Worm (Caenorhabditis elegans) whole organism, L4 larva: ENCODE data around the gene pgl-2.

Source experiments
- F26F4.8 ChIP-seq: fragments of 200-800 bp; sonication (Bioruptor generic); conservative IDR thresholded peaks from 2 replicates; pipeline ENCODE4 v1.3.6; 2022; ENCODE audit warnings: missing genetic modification characterization, missing compliant biosample characterization
- F49E8.2 ChIP-seq: sonication (generic microtip); optimal IDR thresholded peaks from 2 replicates; lab custom pipeline; 2016; ENCODE audit warnings: missing compliant biosample characterization, mild to moderate bottlenecking, missing genetic modification characterization, borderline replicate concordance
- T20F7.1 ChIP-seq: fragments of 200-800 bp; sonication (Bioruptor generic); optimal IDR thresholded peaks from 2 replicates; lab custom pipeline; 2018; ENCODE audit warnings: mild to moderate bottlenecking, missing genetic modification characterization, missing compliant biosample characterization
- T26A8.4 ChIP-seq: fragments of 200-800 bp; sonication (Bioruptor generic); IDR thresholded peaks from 2 replicates; pipeline ENCODE4 v1.3.6; 2022; ENCODE audit warnings: missing genetic modification characterization, missing compliant biosample characterization
- Y105C5A.15 ChIP-seq: fragments of 200-800 bp; sonication (Bioruptor generic); IDR thresholded peaks from 2 replicates; pipeline ENCODE4 v1.3.6; 2022; ENCODE audit warnings: missing genetic modification characterization, missing compliant biosample characterization
- Y5F2A.4 ChIP-seq: fragments of 200-800 bp; sonication (Bioruptor generic); optimal IDR thresholded peaks from 2 replicates; lab custom pipeline; 2018; ENCODE audit warnings: mild to moderate bottlenecking, missing genetic modification characterization, missing compliant biosample characterization
- Y75B8A.6 ChIP-seq: fragments of 200-800 bp; sonication (Bioruptor generic); IDR thresholded peaks from 2 replicates; pipeline ENCODE4 v1.3.6; 2022; ENCODE audit warnings: missing genetic modification reagents, missing genetic modification characterization, missing compliant biosample characterization
- ZK337.2 ChIP-seq: fragments of 200-800 bp; sonication (Bioruptor generic); IDR thresholded peaks from 2 replicates; pipeline ENCODE4 v1.3.6; 2022; ENCODE audit warnings: missing genetic modification reagents, missing genetic modification characterization, missing compliant biosample characterization
- aha-1 ChIP-seq: fragments of 150-350 bp; peaks from one replicate; lab custom pipeline; 2014; ENCODE audit warnings: missing biosample characterization, missing genetic modification characterization
- attf-4 ChIP-seq: sonication (generic microtip); optimal IDR thresholded peaks from 3 replicates; lab custom pipeline; 2017; ENCODE audit warnings: missing biosample characterization, missing genetic modification characterization
- ceh-20 ChIP-seq: fragments of 200-800 bp; sonication (Bioruptor generic); IDR thresholded peaks from 2 replicates; pipeline ENCODE4 v1.3.6; 2022; ENCODE audit warnings: missing genetic modification reagents, missing genetic modification characterization, missing compliant biosample characterization
- ceh-28 ChIP-seq: fragments of 150-350 bp; optimal IDR thresholded peaks from 2 replicates; lab custom pipeline; 2014; ENCODE audit warnings: missing biosample characterization, missing genetic modification reagents, missing genetic modification characterization
- ceh-32 ChIP-seq: sonication (generic microtip); optimal IDR thresholded peaks from 2 replicates; lab custom pipeline; 2016; ENCODE audit warnings: mild to moderate bottlenecking, missing genetic modification characterization, missing compliant biosample characterization; ENCODE audit not compliant: poor library complexity
- ctbp-1 ChIP-seq: fragments of 200-800 bp; sonication (Bioruptor generic); IDR thresholded peaks from 2 replicates; pipeline ENCODE4 v1.3.6; 2022; ENCODE audit warnings: missing genetic modification reagents, missing genetic modification characterization, missing compliant biosample characterization
- daf-16 ChIP-seq, 3 experiments: sonication (generic microtip); optimal IDR thresholded peaks; 2 replicates each; lab custom pipeline; 2016 to 2017; ENCODE audit warnings: missing genetic modification characterization in 3 of 3, missing genetic modification reagents in 3 of 3, mild to moderate bottlenecking in 2 of 3, missing compliant biosample characterization in 2 of 3, missing biosample characterization in 1 of 3, moderate library complexity in 1 of 3
- daf-8 ChIP-seq: fragments of 200-800 bp; sonication (Bioruptor generic); IDR thresholded peaks from 2 replicates; pipeline ENCODE4 v1.3.6; 2022; ENCODE audit warnings: missing genetic modification characterization, missing compliant biosample characterization
- duxl-1 ChIP-seq: sonication (generic microtip); optimal IDR thresholded peaks from 2 replicates; lab custom pipeline; 2016; ENCODE audit warnings: mild to moderate bottlenecking, missing genetic modification characterization, moderate library complexity, missing compliant biosample characterization; ENCODE audit not compliant: poor library complexity
- egl-27 ChIP-seq: sonication (generic microtip); optimal IDR thresholded peaks from 3 replicates; lab custom pipeline; 2017; ENCODE audit warnings: missing biosample characterization, missing genetic modification reagents, missing genetic modification characterization
- egl-43 ChIP-seq: fragments of 200-800 bp; sonication (Bioruptor generic); IDR thresholded peaks from 2 replicates; pipeline ENCODE4 v1.3.6; 2022; ENCODE audit warnings: missing genetic modification reagents, missing genetic modification characterization, missing compliant biosample characterization
- fkh-10 ChIP-seq: fragments of 150-350 bp; optimal IDR thresholded peaks from 2 replicates; lab custom pipeline; 2014; ENCODE audit warnings: missing biosample characterization, missing genetic modification reagents, missing genetic modification characterization
- hlh-11 ChIP-seq: fragments of 200-800 bp; sonication (Bioruptor generic); optimal IDR thresholded peaks from 2 replicates; lab custom pipeline; 2018; ENCODE audit warnings: mild to moderate bottlenecking, missing genetic modification characterization, missing compliant biosample characterization
- hlh-30 ChIP-seq: sonication (generic microtip); optimal IDR thresholded peaks from 2 replicates; lab custom pipeline; 2017; ENCODE audit warnings: antibody characterized with exemption, mild to moderate bottlenecking, missing genetic modification characterization, missing compliant biosample characterization; ENCODE audit not compliant: insufficient read depth
- hmg-1.1 ChIP-seq: fragments of 200-800 bp; sonication (Bioruptor generic); IDR thresholded peaks from 2 replicates; pipeline ENCODE4 v1.3.6; 2022; ENCODE audit warnings: missing genetic modification reagents, missing genetic modification characterization, missing compliant biosample characterization
- lin-15B ChIP-seq: fragments of 150-350 bp; sonication (generic microtip); optimal IDR thresholded peaks from 3 replicates; lab custom pipeline; 2014; ENCODE audit warnings: missing biosample characterization, missing genetic modification characterization
- lin-29 ChIP-seq: fragments of 200-800 bp; sonication (Bioruptor generic); IDR thresholded peaks from 2 replicates; pipeline ENCODE4 v1.3.6; 2022; ENCODE audit warnings: missing genetic modification reagents, missing genetic modification characterization, missing compliant biosample characterization
- madf-5 ChIP-seq, 2 experiments: fragments of 200-800 bp; sonication (Bioruptor generic); IDR thresholded peaks; 2 replicates each; pipeline ENCODE4 v1.3.6; 2022; ENCODE audit warnings: missing compliant biosample characterization in 2 of 2, missing genetic modification characterization in 2 of 2
- madf-9 ChIP-seq: fragments of 200-800 bp; sonication (Bioruptor generic); conservative IDR thresholded peaks from 2 replicates; pipeline ENCODE4 v1.3.6; 2022; ENCODE audit warnings: missing genetic modification reagents, missing genetic modification characterization, missing compliant biosample characterization
- mdl-1 ChIP-seq, 2 experiments: fragments of 150-350 bp in 1 of 2; sonication (generic microtip) in 1 of 2; optimal IDR thresholded peaks; 2 replicates each; lab custom pipeline; 2014 to 2017; ENCODE audit warnings: missing biosample characterization in 2 of 2, missing genetic modification characterization in 2 of 2
- mes-2 ChIP-seq: sonication (generic microtip); optimal IDR thresholded peaks from 2 replicates; lab custom pipeline; 2016; ENCODE audit warnings: missing genotype, mild to moderate bottlenecking, missing genetic modification characterization, missing compliant biosample characterization; ENCODE audit not compliant: poor library complexity, severe bottlenecking
- mxl-3 ChIP-seq: fragments of 200-800 bp; sonication (Bioruptor generic); optimal IDR thresholded peaks from 2 replicates; lab custom pipeline; 2018; ENCODE audit warnings: mild to moderate bottlenecking, missing genetic modification characterization, missing compliant biosample characterization
- nhr-10 ChIP-seq: fragments of 150-350 bp; optimal IDR thresholded peaks from 2 replicates; lab custom pipeline; 2014; ENCODE audit warnings: missing biosample characterization, missing genetic modification characterization
- nhr-41 ChIP-seq: fragments of 200-800 bp; sonication (Bioruptor generic); IDR thresholded peaks from 2 replicates; pipeline ENCODE4 v1.3.6; 2022; ENCODE audit warnings: missing genetic modification reagents, missing genetic modification characterization, missing compliant biosample characterization
- pha-4 ChIP-seq, 2 experiments: fragments of 150-350 bp in 1 of 2; fragments of 200-800 bp in 1 of 2; sonication (Bioruptor generic) in 1 of 2; IDR thresholded peaks in 1 of 2; optimal IDR thresholded peaks in 1 of 2; 2 replicates each; pipeline versions ENCODE4 v1.3.6 to Lab custom; 2014 to 2022; ENCODE audit warnings: missing genetic modification characterization in 2 of 2, missing genetic modification reagents in 2 of 2, missing biosample characterization in 1 of 2, missing compliant biosample characterization in 1 of 2
- php-3 ChIP-seq: fragments of 200-800 bp; sonication (Bioruptor generic); IDR thresholded peaks from 2 replicates; pipeline ENCODE4 v1.3.6; 2022; ENCODE audit warnings: missing genetic modification reagents, missing genetic modification characterization, missing compliant biosample characterization
- pqm-1 ChIP-seq: sonication (generic microtip); optimal IDR thresholded peaks from 2 replicates; lab custom pipeline; 2017; ENCODE audit warnings: missing biosample characterization, missing genetic modification characterization
- rbr-2 ChIP-seq: sonication (generic microtip); optimal IDR thresholded peaks from 2 replicates; lab custom pipeline; 2016; ENCODE audit warnings: missing genotype, missing genetic modification characterization, missing compliant biosample characterization
- set-16 ChIP-seq: fragments of 200-800 bp; sonication (Bioruptor generic); IDR thresholded peaks from 2 replicates; pipeline ENCODE4 v1.3.6; 2022; ENCODE audit warnings: missing genetic modification reagents, missing genetic modification characterization, missing compliant biosample characterization
- snpc-4 ChIP-seq: fragments of 150-350 bp; optimal IDR thresholded peaks from 2 replicates; lab custom pipeline; 2014; ENCODE audit warnings: missing biosample characterization, missing genetic modification characterization
- spr-3 ChIP-seq: fragments of 200-800 bp; sonication (Bioruptor generic); optimal IDR thresholded peaks from 2 replicates; lab custom pipeline; 2018; ENCODE audit warnings: mild to moderate bottlenecking, missing genetic modification characterization, missing compliant biosample characterization
- tra-1 ChIP-seq: fragments of 200-800 bp; sonication (Bioruptor generic); IDR thresholded peaks from 2 replicates; pipeline ENCODE4 v1.3.6; 2022; ENCODE audit warnings: missing genetic modification reagents, missing genetic modification characterization, missing compliant biosample characterization
- unc-130 ChIP-seq: sonication (generic microtip); optimal IDR thresholded peaks from 2 replicates; lab custom pipeline; 2016; ENCODE audit warnings: missing genetic modification reagents, missing genetic modification characterization, missing compliant biosample characterization
- unc-39 ChIP-seq: sonication (generic microtip); optimal IDR thresholded peaks from 2 replicates; lab custom pipeline; 2017; ENCODE audit warnings: missing biosample characterization, missing genetic modification characterization
- unc-62 ChIP-seq, 3 experiments: fragments of 150-350 bp in 1 of 3; sonication (generic microtip); optimal IDR thresholded peaks in 2 of 3; peaks in 1 of 3; 1 replicate in 1 of 3; 2 replicates in 2 of 3; lab custom pipeline; 2014 to 2017; ENCODE audit warnings: missing biosample characterization in 3 of 3, missing genetic modification characterization in 3 of 3, missing genetic modification reagents in 3 of 3, missing genotype in 1 of 3
- vab-7 ChIP-seq: fragments of 200-800 bp; sonication (Bioruptor generic); IDR thresholded peaks from 2 replicates; pipeline ENCODE4 v1.3.6; 2022; ENCODE audit warnings: missing genetic modification reagents, missing genetic modification characterization, missing compliant biosample characterization
- zfp-3 ChIP-seq: fragments of 200-800 bp; sonication (Bioruptor generic); conservative IDR thresholded peaks from 2 replicates; pipeline ENCODE4 v1.3.6; 2022; ENCODE audit warnings: missing genetic modification reagents, missing genetic modification characterization, missing compliant biosample characterization
- zip-2 ChIP-seq: fragments of 150-350 bp; optimal IDR thresholded peaks from 2 replicates; lab custom pipeline; 2014; ENCODE audit warnings: missing biosample characterization, missing genetic modification characterization

pgl-2 gene

DNA sequence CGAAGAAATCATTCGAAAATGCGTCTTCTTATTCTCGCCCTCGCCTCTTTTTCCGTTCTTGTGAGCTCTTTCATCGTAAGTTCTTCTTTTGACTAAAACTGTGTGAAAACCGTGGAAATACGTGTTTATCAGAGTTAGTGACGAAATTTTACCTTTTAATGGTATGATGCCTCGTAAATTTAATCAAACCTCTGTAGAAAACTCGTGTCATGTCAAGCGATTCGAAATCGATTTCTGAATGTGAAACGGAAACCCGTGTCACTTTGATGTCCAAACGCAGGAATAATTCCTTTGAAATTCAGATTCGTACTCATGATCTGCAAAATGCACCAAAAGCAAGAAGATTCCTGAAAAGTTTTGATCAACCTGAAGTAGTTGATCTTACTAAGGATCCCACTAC lies 26.6 kb downstream of the pgl-2 start, which contains the start of gene F22B7.3:
TSS of gene F22B7.3 (plus strand) at position 301 of the 400 bp plus-strand sequence.
- TF ChIP-seq ZK337.2 (GFP tag; lab: Robert Waterston, UW) (no peak), set-16 (GFP tag; lab: Robert Waterston, UW) (no peak), unc-62 (GFP tag; optimal IDR thresholded peaks at IDR 0.05 in 1 of 2; lab: Kevin White, UChicago) (peak in 1 of 2 experiments; percentile 38), unc-62 (tag; optimal IDR thresholded peaks at IDR 0.05; lab: Kevin White, UChicago) (no peak)

DNA sequence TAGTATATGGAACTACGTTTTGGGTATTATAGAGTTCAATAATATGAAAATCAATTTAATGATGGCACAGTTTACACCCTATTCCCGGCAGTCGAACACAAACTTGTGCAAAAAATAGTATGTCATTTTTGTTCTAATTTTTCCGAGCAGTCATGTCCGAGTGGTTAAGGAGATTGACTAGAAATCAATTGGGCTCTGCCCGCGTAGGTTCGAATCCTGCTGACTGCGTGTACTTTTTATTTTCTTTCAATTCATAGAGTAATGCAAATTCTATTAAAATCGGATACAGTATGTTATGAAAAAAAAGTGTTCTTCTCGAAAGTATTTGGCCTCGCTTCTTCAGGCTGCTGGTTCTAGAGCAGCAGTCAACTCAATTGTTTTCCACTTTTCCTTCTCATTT lies 29.2 kb downstream of the pgl-2 start:
- TF ChIP-seq F26F4.8: 0 out of 2 replicates have a peak, but pooled peaks have one; percentile 42
- TF ChIP-seq spr-3 (GFP tag; lab: Kevin White, UChicago): no peak
- no peak for TF ChIP-seq unc-62 (GFP tag; optimal IDR thresholded peaks at IDR 0.05 in 1 of 2; lab: Kevin White, UChicago)
- no peak for TF ChIP-seq unc-62 (tag; optimal IDR thresholded peaks at IDR 0.05; lab: Kevin White, UChicago)
- TF ChIP-seq Y105C5A.15: no peak
- no peak for TF ChIP-seq snpc-4 (tag; lab: Kevin White, UChicago)
- no peak for TF ChIP-seq tra-1 (GFP tag; lab: Robert Waterston, UW)
- peak; percentile 66; the same call in 1 of the 2 replicates for TF ChIP-seq pha-4 (GFP tag; IDR thresholded peaks at IDR 0.05; lab: Robert Waterston, UW)
- no peak for TF ChIP-seq pha-4 (tag; optimal IDR thresholded peaks at IDR 0.05; lab: Kevin White, UChicago)
- TF ChIP-seq lin-29 (GFP tag; lab: Robert Waterston, UW): no peak
- TF ChIP-seq T26A8.4 (GFP tag; lab: Robert Waterston, UW): 0 out of 2 replicates have a peak, but pooled peaks have one; percentile 11
- TF ChIP-seq nhr-10 (tag; lab: Kevin White, UChicago): no peak
- TF ChIP-seq rbr-2 (tag; lab: Kevin White, UChicago): no peak
- no peak for TF ChIP-seq madf-9 (GFP tag; lab: Robert Waterston, UW)
- no peak for TF ChIP-seq zip-2 (tag; lab: Kevin White, UChicago)
- no peak for TF ChIP-seq php-3 (GFP tag; lab: Robert Waterston, UW)
- TF ChIP-seq daf-16 (GFP tag; optimal IDR thresholded peaks at IDR 0.05; lab: Kevin White, UChicago): peak in 1 of 2 experiments; percentile 45
- peak; percentile 35 for TF ChIP-seq daf-16 (tag; optimal IDR thresholded peaks at IDR 0.05; lab: Kevin White, UChicago)
- TF ChIP-seq pqm-1 (tag; lab: Kevin White, UChicago): no peak
- TF ChIP-seq ceh-32 (tag; lab: Kevin White, UChicago): no peak
- no peak for TF ChIP-seq F49E8.2 (tag; lab: Kevin White, UChicago)
- TF ChIP-seq ceh-28 (tag; lab: Kevin White, UChicago): no peak
- TF ChIP-seq zfp-3: no peak
- TF ChIP-seq vab-7 (GFP tag; lab: Robert Waterston, UW): peak; percentile 71
- no peak for TF ChIP-seq hlh-30
- TF ChIP-seq T20F7.1 (GFP tag; lab: Kevin White, UChicago): peak; percentile 13
- no peak for TF ChIP-seq lin-15B (tag; lab: Kevin White, UChicago)
- TF ChIP-seq duxl-1 (tag; lab: Kevin White, UChicago): no peak
- TF ChIP-seq daf-8 (GFP tag; lab: Robert Waterston, UW): no peak
- TF ChIP-seq fkh-10 (GFP tag; lab: Kevin White, UChicago): no peak
- TF ChIP-seq mdl-1 (tag; optimal IDR thresholded peaks at IDR 0.05; lab: Kevin White, UChicago): no peak
- TF ChIP-seq Y5F2A.4 (GFP tag; lab: Kevin White, UChicago): no peak
- no peak for TF ChIP-seq mxl-3
- TF ChIP-seq egl-43 (GFP tag; lab: Robert Waterston, UW): no peak
- TF ChIP-seq hmg-1.1 (GFP tag; lab: Robert Waterston, UW): 0 out of 2 replicates have a peak, but pooled peaks have one; percentile 12
- no peak for TF ChIP-seq hlh-11 (tag; lab: Kevin White, UChicago)
- no peak for TF ChIP-seq attf-4
- no peak for TF ChIP-seq aha-1 (tag; lab: Kevin White, UChicago)
- no peak for TF ChIP-seq set-16 (GFP tag; lab: Robert Waterston, UW)
- 0 out of 2 replicates have a peak, but pooled peaks have one; percentile 32 for TF ChIP-seq ctbp-1 (GFP tag; lab: Robert Waterston, UW)
- TF ChIP-seq nhr-41: 0 out of 2 replicates have a peak, but pooled peaks have one; percentile 25
- peak; percentile 54 for TF ChIP-seq mes-2 (tag; lab: Kevin White, UChicago)
- no peak for TF ChIP-seq unc-39 (tag; lab: Kevin White, UChicago)
- 0 out of 2 replicates have a peak, but pooled peaks have one; percentile 15 for TF ChIP-seq ceh-20 (GFP tag; lab: Robert Waterston, UW)
- TF ChIP-seq madf-5 (GFP tag; IDR thresholded peaks at IDR 0.05; lab: Robert Waterston, UW): no peak
- no peak for TF ChIP-seq Y75B8A.6 (GFP tag; lab: Robert Waterston, UW)
- peak; percentile 26 for TF ChIP-seq unc-130
- TF ChIP-seq egl-27: no peak
